Fruit fly (Drosophila melanogaster): ENCODE data around the gene CG42371.

Gene CG42371

DNA sequence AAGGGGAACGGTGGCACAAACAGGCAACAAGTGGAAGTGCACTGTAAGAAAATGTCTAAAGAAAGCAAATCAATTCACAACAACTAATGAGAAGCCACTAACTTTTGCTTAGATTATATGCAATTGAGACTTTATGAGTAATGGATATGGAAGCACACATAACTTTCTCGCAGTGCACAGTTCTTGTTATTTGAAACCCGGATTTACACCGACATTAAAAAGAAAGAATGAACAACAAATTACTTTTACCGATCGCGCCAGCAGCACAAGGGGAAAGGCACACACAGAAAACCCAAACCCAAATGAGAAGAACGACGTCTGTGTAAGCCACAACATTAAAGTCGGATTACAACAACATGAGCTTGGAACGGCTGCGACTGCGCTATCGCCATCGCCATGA, 27.9 kb downstream of the CG42371 start (continued):
- TF ChIP-seq Ptx1 (GFP tag; IDR thresholded peaks at IDR 0.05) (peak; percentile 66), org-1 (GFP tag; optimal IDR thresholded peaks at IDR 0.05) (peak; percentile 21), nom (GFP tag; optimal IDR thresholded peaks at IDR 0.05) (peak; percentile 10), CG7786 (GFP tag; optimal IDR thresholded peaks at IDR 0.05) (peak; percentile 20), tx (GFP tag; optimal IDR thresholded peaks at IDR 0.05) (peak; percentile 7), ro (GFP tag; IDR thresholded peaks at IDR 0.05) (peak; percentile 49; the same call in 1 of the 2 replicates), Rx (GFP tag; IDR thresholded peaks at IDR 0.05) (peak; percentile 39; the same call in 1 of the 2 replicates), gsb (GFP tag; IDR thresholded peaks at IDR 0.05) (no peak), Mad (GFP tag; optimal IDR thresholded peaks at IDR 0.05) (peak; percentile 53), CG13287 (GFP tag; IDR thresholded peaks at IDR 0.05; ENCODE audit: partially characterized antibody) (no peak), Sry-β (GFP tag; optimal IDR thresholded peaks at IDR 0.05) (peak; percentile 39), kni (GFP tag; optimal IDR thresholded peaks at IDR 0.05) (peak; percentile 68), nerfin-1 (tag; optimal IDR thresholded peaks at IDR 0.05) (peak; percentile 50), CG7556 (GFP tag; optimal IDR thresholded peaks at IDR 0.05) (peak; percentile 61), dmrt99B (tag; optimal IDR thresholded peaks at IDR 0.05) (peak; percentile 56), CG9727 (GFP tag; optimal IDR thresholded peaks at IDR 0.05) (peak; percentile 76), ftz-f1 (GFP tag; optimal IDR thresholded peaks at IDR 0.05) (no peak), Dip2 (GFP tag; IDR thresholded peaks at IDR 0.05) (no peak), Hmx (GFP tag; optimal IDR thresholded peaks at IDR 0.05) (no peak), pho (GFP tag; optimal IDR thresholded peaks at IDR 0.05) (no peak), CG14014 (GFP tag; IDR thresholded peaks at IDR 0.05) (no peak), CG13296 (GFP tag; optimal IDR thresholded peaks at IDR 0.05) (no peak), CG11695 (GFP tag; IDR thresholded peaks at IDR 0.05) (0 out of 3 replicates have a peak, but pooled peaks have one; percentile 45), CG7372 (GFP tag; IDR thresholded peaks at IDR 0.05) (peak; percentile 23; the same call in 1 of the 2 replicates), ERR (GFP tag; optimal IDR thresholded peaks at IDR 0.05) (no peak), CG2120 (GFP tag; optimal IDR thresholded peaks at IDR 0.05) (no peak), Lhr (GFP tag; optimal IDR thresholded peaks at IDR 0.05) (peak; percentile 60), CG1529 (GFP tag; optimal IDR thresholded peaks at IDR 0.05) (peak; percentile 66), Nf-YB (GFP tag; optimal IDR thresholded peaks at IDR 0.05) (peak; percentile 36), Ssrp (tag; optimal IDR thresholded peaks at IDR 0.05) (peak; percentile 77), odd (GFP tag; optimal IDR thresholded peaks at IDR 0.05) (peak; percentile 37), pnt (GFP tag; optimal IDR thresholded peaks at IDR 0.05) (peak; percentile 66), CG31365 (tag; optimal IDR thresholded peaks at IDR 0.05) (peak; percentile 14), CG4404 (GFP tag; IDR thresholded peaks at IDR 0.05) (peak; percentile 64; the same call in 1 of the 2 replicates), CG17361 (GFP tag; IDR thresholded peaks at IDR 0.05) (peak; percentile 62; the same call in 2 of the 3 replicates), ham (GFP tag; IDR thresholded peaks at IDR 0.05) (no peak), Stat92E (GFP tag; optimal IDR thresholded peaks at IDR 0.05) (peak in 1 of 3 experiments; percentile 93), Mes4 (GFP tag; optimal IDR thresholded peaks at IDR 0.05) (peak; percentile 75), Fer1 (GFP tag; optimal IDR thresholded peaks at IDR 0.05) (no peak), bsh (GFP tag; optimal IDR thresholded peaks at IDR 0.05) (peak in 1 of 2 experiments; percentile 94), slp2 (GFP tag; optimal IDR thresholded peaks at IDR 0.05) (peak; percentile 59), CG7963 (GFP tag; IDR thresholded peaks at IDR 0.05; ENCODE audit: partially characterized antibody) (no peak), Jarid2 (GFP tag; optimal IDR thresholded peaks at IDR 0.05) (no peak), CG3838 (GFP tag; optimal IDR thresholded peaks at IDR 0.05) (no peak), BtbVII (GFP tag; optimal IDR thresholded peaks at IDR 0.05) (no peak), sens (GFP tag) (peak; percentile 98), Ravus (GFP tag; IDR thresholded peaks at IDR 0.05) (no peak), ind (GFP tag; optimal IDR thresholded peaks at IDR 0.05) (peak; percentile 40), CG11504 (tag; optimal IDR thresholded peaks at IDR 0.05) (peak; percentile 56), CG30403 (GFP tag; optimal IDR thresholded peaks at IDR 0.05) (peak; percentile 60), CG2199 (GFP tag; IDR thresholded peaks at IDR 0.05) (no peak)

Measured in whole organism, embryonic.